Fruit fly (Drosophila melanogaster) Kc167 (cell line): Measurements from ENCODE around the gene Takl1.

Experiments used
- Sin3A ChIP-seq: fragments of >200 bp; optimal IDR thresholded peaks from 2 replicates; lab custom pipeline; 2018; ENCODE audit warnings: missing external identifiers
- h ChIP-seq: fragments of >200 bp; optimal IDR thresholded peaks from 3 replicates; lab custom pipeline; 2018; ENCODE audit warnings: missing external identifiers
- insv ChIP-seq: fragments of >200 bp; optimal IDR thresholded peaks from 3 replicates; lab custom pipeline; 2018; ENCODE audit warnings: missing external identifiers
- psq ChIP-seq: fragments of >200 bp; optimal IDR thresholded peaks from 2 replicates; lab custom pipeline; 2017; ENCODE audit warnings: missing external identifiers
- ttk ChIP-seq: sonication (Bioruptor generic); optimal IDR thresholded peaks from 2 replicates; lab custom pipeline; 2017; ENCODE audit warnings: missing external identifiers

DNA sequence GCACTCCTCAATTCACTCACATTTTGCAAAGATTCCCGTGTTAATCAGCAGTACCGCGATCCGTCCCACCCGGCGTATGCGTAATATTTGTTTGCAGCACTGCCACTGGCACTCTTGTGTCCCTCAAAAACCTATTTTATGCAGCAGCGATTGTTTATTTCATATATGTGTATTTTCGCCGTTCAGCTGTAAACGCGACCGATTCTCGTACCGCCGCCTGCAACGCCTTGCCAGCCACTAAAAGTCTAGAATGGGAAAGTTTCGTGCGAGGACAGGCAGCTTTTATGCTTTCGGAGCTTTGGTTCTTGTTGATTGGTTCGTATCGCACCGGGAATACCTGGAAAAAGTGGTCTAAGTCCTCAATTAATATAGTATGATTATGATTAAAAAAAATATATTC, 46.3 kb upstream of the Takl1 start, which contains the start of gene CG17270:
- no peak for TF ChIP-seq psq
- TF ChIP-seq Sin3A = no peak
- TF ChIP-seq insv (lab: Kevin White, UChicago) = no peak
- TF ChIP-seq h (lab: Kevin White, UChicago) = no peak
- no peak for TF ChIP-seq ttk (lab: Kevin White, UChicago)
